Worm (Caenorhabditis elegans): ENCODE measurements around the gene bmy-1.

The bmy-1 gene

ce11 chrII:5353642-5354041 is 4.9 kb upstream of the bmy-1 start (continued):
- peak; percentile 76 for TF ChIP-seq zip-11 (GFP tag; IDR thresholded peaks at IDR 0.05)
- peak; percentile 38 for TF ChIP-seq rbr-2 (tag; optimal IDR thresholded peaks at IDR 0.05)
- TF ChIP-seq skn-1 (tag; optimal IDR thresholded peaks at IDR 0.05) = no peak
- peak; percentile 83 for TF ChIP-seq spr-3 (GFP tag; optimal IDR thresholded peaks at IDR 0.05)
- TF ChIP-seq hlh-11 (tag; optimal IDR thresholded peaks at IDR 0.05) = peak; percentile 7
- no peak for TF ChIP-seq nhr-6 (tag; optimal IDR thresholded peaks at IDR 0.05)
- no peak for TF ChIP-seq nhr-77 (tag; optimal IDR thresholded peaks at IDR 0.05)
- no peak for TF ChIP-seq nhr-10 (tag; optimal IDR thresholded peaks at IDR 0.05)
- peak; percentile 65 for TF ChIP-seq sdz-12 (GFP tag; optimal IDR thresholded peaks at IDR 0.05)
- TF ChIP-seq nhr-102 (tag; optimal IDR thresholded peaks at IDR 0.05) = peak; percentile 69
- TF ChIP-seq dmd-8 (GFP tag; IDR thresholded peaks at IDR 0.05) = peak; percentile 97
- TF ChIP-seq lir-3 (tag; optimal IDR thresholded peaks at IDR 0.05) = peak; percentile 16
- TF ChIP-seq R02D3.7 (tag; optimal IDR thresholded peaks at IDR 0.05) = no peak
- TF ChIP-seq nhr-25 (tag; optimal IDR thresholded peaks at IDR 0.05; ENCODE audit: borderline replicate concordance, insufficient read depth) = no peak
- peak; percentile 9 for TF ChIP-seq ztf-7 (tag; optimal IDR thresholded peaks at IDR 0.05)
- TF ChIP-seq dve-1 (tag; optimal IDR thresholded peaks at IDR 0.05; ENCODE audit: insufficient read depth) = peak; percentile 44
- TF ChIP-seq Y5F2A.4 (GFP tag; optimal IDR thresholded peaks at IDR 0.05) = peak; percentile 86
- no peak for TF ChIP-seq nhr-76 (tag; optimal IDR thresholded peaks at IDR 0.05)
- no peak for TF ChIP-seq mep-1 (tag; optimal IDR thresholded peaks at IDR 0.05)
- TF ChIP-seq zip-2 (tag; optimal IDR thresholded peaks at IDR 0.05) = no peak
- no peak for TF ChIP-seq cey-2 (tag; optimal IDR thresholded peaks at IDR 0.05; ENCODE audit: borderline replicate concordance, insufficient read depth)
- no peak for TF ChIP-seq daf-12 (tag; optimal IDR thresholded peaks at IDR 0.05)
- no peak for TF ChIP-seq unc-39 (tag; optimal IDR thresholded peaks at IDR 0.05)
- TF ChIP-seq lin-15B (tag; optimal IDR thresholded peaks at IDR 0.05) = no peak

ce11 chrII:5355384-5355783 is 3.1 kb upstream of the bmy-1 start, which contains the start of gene srg-69:
Gene srg-69, plus strand, starts transcription at chrII:5355684.
- TF ChIP-seq mxl-3 (GFP tag; optimal IDR thresholded peaks at IDR 0.05) = no peak
- TF ChIP-seq tra-1 (GFP tag; IDR thresholded peaks at IDR 0.05) = no peak

ce11 chrII:5359252-5359651 is 757 bp downstream of the bmy-1 start, which contains the start of gene sec-6:
Gene sec-6, plus strand, starts transcription at chrII:5359552.
- TF ChIP-seq nhr-48 (tag; optimal IDR thresholded peaks at IDR 0.05) (no peak), ceh-44 (GFP tag; IDR thresholded peaks at IDR 0.05) (no peak), lin-29 (GFP tag; IDR thresholded peaks at IDR 0.05) (no peak), madf-9 (GFP tag; conservative IDR thresholded peaks at IDR 0.05) (no peak), skn-1 (tag; optimal IDR thresholded peaks at IDR 0.05) (no peak), attf-4 (tag; optimal IDR thresholded peaks at IDR 0.05) (no peak), ceh-32 (tag; optimal IDR thresholded peaks at IDR 0.05; ENCODE audit: poor library complexity) (no peak), madf-5 (GFP tag; IDR thresholded peaks at IDR 0.05) (no peak), hlh-30 (tag; optimal IDR thresholded peaks at IDR 0.05; ENCODE audit: insufficient read depth) (no peak), rbr-2 (tag; optimal IDR thresholded peaks at IDR 0.05) (no peak), aha-1 (tag) (no peak), dmd-8 (GFP tag; IDR thresholded peaks at IDR 0.05) (no peak), mxl-2 (GFP tag; conservative IDR thresholded peaks at IDR 0.05) (no peak)

- TF ChIP-seq jun-1 (tag; optimal IDR thresholded peaks at IDR 0.05) (no peak), mdt-29 (GFP tag; IDR thresholded peaks at IDR 0.05) (no peak), aha-1 (tag) (peak; percentile 22), lin-1 (GFP tag; IDR thresholded peaks at IDR 0.05) (no peak), hif-1 (tag; optimal IDR thresholded peaks at IDR 0.05) (no peak), nhr-42 (GFP tag; IDR thresholded peaks at IDR 0.05) (no peak), lin-29 (GFP tag; IDR thresholded peaks at IDR 0.05) (no peak), unc-62 (GFP tag; optimal IDR thresholded peaks at IDR 0.05 in 1 of 2) (peak in 1 of 2 experiments; percentile 90), unc-62 (tag; optimal IDR thresholded peaks at IDR 0.05) (no peak), nhr-11 (tag; optimal IDR thresholded peaks at IDR 0.05) (no peak), Y105C5A.15 (GFP tag; IDR thresholded peaks at IDR 0.05) (no peak), hlh-30 (tag; optimal IDR thresholded peaks at IDR 0.05; ENCODE audit: insufficient read depth) (no peak), D1046.2 (GFP tag; IDR thresholded peaks at IDR 0.05) (no peak), F10B5.3 (tag; optimal IDR thresholded peaks at IDR 0.05) (no peak), T26A8.4 (GFP tag; IDR thresholded peaks at IDR 0.05) (no peak)
These were observed 6.0 kb downstream of the bmy-1 start for ce11 chrII:5364516-5364915.

Measured in whole organism, L4 larva.